Worm (Caenorhabditis elegans): Measurements from ENCODE around the gene sri-43.
"Not testable (repeated sequence)": the region's sequence is repeated elsewhere in the genome, so short reads cannot be mapped to it uniquely, and the experiment has no call there.

DNA sequence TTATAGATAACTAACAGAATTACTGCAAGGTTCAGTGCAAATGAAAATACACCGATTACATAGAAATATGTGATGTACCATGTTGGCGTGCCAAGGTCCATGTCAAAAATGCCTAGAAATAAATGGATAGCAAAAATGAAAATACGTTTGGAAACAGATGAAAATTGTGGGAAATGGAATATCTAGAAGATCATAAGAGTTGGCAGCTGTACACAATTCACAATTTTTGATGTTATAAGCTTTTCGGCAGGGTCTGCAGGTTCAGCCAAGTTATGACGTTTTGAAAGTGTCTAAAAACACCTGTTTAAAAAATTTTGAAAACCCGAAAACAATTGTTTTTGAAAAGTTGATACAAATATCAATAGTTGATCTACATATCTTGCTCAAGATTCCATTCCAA is at the start of gene sri-43:
- TF ChIP-seq ZK546.5 (tag; optimal IDR thresholded peaks at IDR 0.05); skn-1 (tag; optimal IDR thresholded peaks at IDR 0.05); Y55F3AM.14 (GFP tag; optimal IDR thresholded peaks at IDR 0.05); alr-1 (tag; optimal IDR thresholded peaks at IDR 0.05); nhr-6 (tag; optimal IDR thresholded peaks at IDR 0.05); F13H6.1 (tag; optimal IDR thresholded peaks at IDR 0.05); egl-27 (tag; optimal IDR thresholded peaks at IDR 0.05); ztf-11 (tag; optimal IDR thresholded peaks at IDR 0.05); elt-1 (tag; optimal IDR thresholded peaks at IDR 0.05); ceh-16 (tag; optimal IDR thresholded peaks at IDR 0.05); unc-62 (GFP tag; optimal IDR thresholded peaks at IDR 0.05); nhr-77 (tag; optimal IDR thresholded peaks at IDR 0.05); nhr-11 (tag; optimal IDR thresholded peaks at IDR 0.05); lin-13 (GFP tag; optimal IDR thresholded peaks at IDR 0.05): not testable (repeated sequence)

All from whole organism, L2 larva.